Fruit fly (Drosophila melanogaster): Measurements from ENCODE around the gene sphe.

DNA sequence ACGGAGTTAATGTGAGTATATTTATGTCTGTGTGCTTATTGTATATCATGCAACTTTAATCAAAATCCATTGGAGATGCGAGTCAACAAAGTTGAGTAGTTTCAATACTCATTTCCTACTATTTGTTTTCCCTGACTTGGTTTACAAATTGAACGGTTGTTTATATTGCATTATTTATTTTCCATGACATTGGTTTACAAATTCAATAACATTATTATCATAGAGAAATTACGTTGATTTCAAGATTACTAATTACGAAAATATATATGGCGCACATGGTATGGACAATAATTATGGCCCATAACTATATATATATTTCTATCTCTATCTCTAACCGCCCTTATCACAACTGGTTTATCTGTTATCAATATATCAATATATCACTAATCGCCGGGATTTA lies 41.1 kb downstream of the sphe start:
- TF ChIP-seq CG17806 (tag; optimal IDR thresholded peaks at IDR 0.05) (no peak), rn (GFP tag; IDR thresholded peaks at IDR 0.05) (no peak), EcR (GFP tag; optimal IDR thresholded peaks at IDR 0.05) (no peak), CG34367 (tag; optimal IDR thresholded peaks at IDR 0.05) (no peak), D1 (tag; optimal IDR thresholded peaks at IDR 0.05) (no peak), CG10348 (GFP tag; IDR thresholded peaks at IDR 0.05) (no peak), gl (tag; optimal IDR thresholded peaks at IDR 0.05) (no peak), Pif1B (GFP tag; optimal IDR thresholded peaks at IDR 0.05) (no peak), CG4496 (GFP tag; IDR thresholded peaks at IDR 0.05) (no peak), CG14655 (GFP tag; optimal IDR thresholded peaks at IDR 0.05) (no peak)
